Worm (Caenorhabditis elegans) whole organism, L2 larva: ENCODE measurements around the gene Y43B11AL.1.

Experiments used
- lin-13 ChIP-seq: fragments of 150-350 bp; optimal IDR thresholded peaks from 2 replicates; lab custom pipeline; 2014; ENCODE audit warnings: missing biosample characterization, missing genetic modification reagents, missing genetic modification characterization
- skn-1 ChIP-seq: sonication (generic microtip); optimal IDR thresholded peaks from 2 replicates; lab custom pipeline; 2017; ENCODE audit warnings: missing biosample characterization, missing genetic modification characterization
- snpc-4 ChIP-seq: fragments of 150-350 bp; optimal IDR thresholded peaks from 2 replicates; lab custom pipeline; 2014; ENCODE audit warnings: missing biosample characterization, missing genetic modification characterization
- unc-62 ChIP-seq: fragments of 150-350 bp; optimal IDR thresholded peaks from 2 replicates; lab custom pipeline; 2014; ENCODE audit warnings: missing biosample characterization, missing genetic modification reagents, missing genetic modification characterization
- zag-1 ChIP-seq: fragments of 150-350 bp; optimal IDR thresholded peaks from 2 replicates; lab custom pipeline; 2014; ENCODE audit warnings: missing biosample characterization, missing genetic modification characterization

ce11 chrIV:7097450-7097849 is 32.3 kb downstream of the Y43B11AL.1 start:
- TF ChIP-seq snpc-4 (tag; lab: Kevin White, UChicago) (no peak), lin-13 (GFP tag; lab: Kevin White, UChicago) (no peak), skn-1 (tag; lab: Kevin White, UChicago) (no peak), unc-62 (GFP tag; lab: Kevin White, UChicago) (no peak), zag-1 (no peak)
